Worm (Caenorhabditis elegans): ENCODE results near the gene Y39F10A.6.

- TF ChIP-seq tbx-11 (GFP tag; IDR thresholded peaks at IDR 0.05) (no peak), ama-1 (optimal IDR thresholded peaks at IDR 0.05) (no peak), hmbx-1 (tag; optimal IDR thresholded peaks at IDR 0.05) (no peak), flt-1 (GFP tag; IDR thresholded peaks at IDR 0.05) (no peak), aly-1 (tag; optimal IDR thresholded peaks at IDR 0.05) (no peak), sea-1 (GFP tag; conservative IDR thresholded peaks at IDR 0.05) (no peak), ceh-36 (tag; optimal IDR thresholded peaks at IDR 0.05) (no peak), B0310.2 (tag; optimal IDR thresholded peaks at IDR 0.05) (no peak), scrt-1 (GFP tag; IDR thresholded peaks at IDR 0.05) (no peak), hnd-1 (tag; optimal IDR thresholded peaks at IDR 0.05) (no peak), F13C5.2 (tag; optimal IDR thresholded peaks at IDR 0.05) (no peak), tbx-37 (GFP tag; conservative IDR thresholded peaks at IDR 0.05) (no peak), ceh-13 (GFP tag; optimal IDR thresholded peaks at IDR 0.05) (no peak)
These were observed at the start of gene Y39F10A.6 for ce11 chrII:783532-783931.
